Worm (Caenorhabditis elegans): Measurements from ENCODE around the gene trul-1.

DNA sequence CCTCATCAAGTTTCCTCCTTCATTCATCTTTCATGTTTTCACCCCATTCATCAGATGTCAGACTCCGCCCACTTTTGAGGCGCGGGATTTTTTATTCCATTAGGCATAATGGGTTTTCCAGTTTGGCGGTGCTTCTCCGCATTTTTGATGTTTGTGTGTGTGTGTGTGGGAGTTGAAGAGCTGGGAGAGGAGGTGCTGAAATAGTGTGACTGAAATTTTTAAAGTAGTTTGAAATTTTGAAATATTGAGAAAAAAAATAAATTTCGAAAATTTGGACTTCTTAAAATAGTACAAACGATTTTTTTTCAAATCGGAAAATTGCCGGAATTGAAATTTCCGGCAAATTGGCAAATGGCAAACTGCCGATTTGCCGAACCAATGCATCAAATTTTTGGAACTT is 18.8 kb downstream of the trul-1 start, which contains the start of gene scc-2:
- no peak for TF ChIP-seq dve-1 (tag; optimal IDR thresholded peaks at IDR 0.05; ENCODE audit: insufficient read depth)
- no peak for TF ChIP-seq zip-2 (tag; optimal IDR thresholded peaks at IDR 0.05)
- no peak for TF ChIP-seq T26A8.4 (GFP tag; IDR thresholded peaks at IDR 0.05)
- no peak for TF ChIP-seq snpc-4 (tag; optimal IDR thresholded peaks at IDR 0.05)
- TF ChIP-seq ztf-11 (tag; optimal IDR thresholded peaks at IDR 0.05), result no peak
- TF ChIP-seq pha-4 (GFP tag; IDR thresholded peaks at IDR 0.05), result no peak
- no peak for TF ChIP-seq pha-4 (tag; optimal IDR thresholded peaks at IDR 0.05)
- no peak for TF ChIP-seq mxl-2 (GFP tag; conservative IDR thresholded peaks at IDR 0.05)
- no peak for TF ChIP-seq mep-1 (tag; optimal IDR thresholded peaks at IDR 0.05)
- TF ChIP-seq lim-7 (GFP tag; IDR thresholded peaks at IDR 0.05), result no peak
- TF ChIP-seq fkh-10 (GFP tag; optimal IDR thresholded peaks at IDR 0.05), result no peak
- TF ChIP-seq unc-39 (tag; optimal IDR thresholded peaks at IDR 0.05), result no peak
- TF ChIP-seq nhr-25 (tag; optimal IDR thresholded peaks at IDR 0.05; ENCODE audit: borderline replicate concordance, insufficient read depth), result no peak
- no peak for TF ChIP-seq nhr-237 (tag; optimal IDR thresholded peaks at IDR 0.05)

All from whole organism, L4 larva.